Worm (Caenorhabditis elegans) whole organism, L4/young adult: ENCODE data around the gene F18H3.4.

Experiments
- W03F9.2 ChIP-seq: fragments of 150-350 bp; optimal IDR thresholded peaks from 2 replicates; lab custom pipeline; 2014; ENCODE audit warnings: missing biosample characterization, missing genetic modification characterization
- dao-5 ChIP-seq: sonication (generic microtip); optimal IDR thresholded peaks from 2 replicates; lab custom pipeline; 2016; ENCODE audit warnings: missing genotype, missing genetic modification characterization, moderate library complexity, missing compliant biosample characterization

ce11 chrX:13526219-13527218 lies 2.4 kb upstream of the F18H3.4 start:
- TF ChIP-seq W03F9.2 (no peak), dao-5 (tag; lab: Kevin White, UChicago) (no peak)
